Worm (Caenorhabditis elegans) whole organism, L1 larva: ENCODE results near the gene srw-31.

Experiments
- C16A3.4 ChIP-seq: fragments of 150-350 bp; optimal IDR thresholded peaks from 2 replicates; lab custom pipeline; 2014; ENCODE audit warnings: missing biosample characterization, missing genetic modification characterization
- aly-2 ChIP-seq: fragments of 150-350 bp; optimal IDR thresholded peaks from 2 replicates; lab custom pipeline; 2014; ENCODE audit warnings: missing biosample characterization, missing genetic modification characterization
- lin-35 ChIP-seq, 2 experiments: fragments of 150-350 bp; optimal IDR thresholded peaks; 2 replicates each; lab custom pipeline; 2014; ENCODE audit warnings: missing biosample characterization in 2 of 2, missing genetic modification characterization in 2 of 2, missing genetic modification reagents in 2 of 2
- lin-39 ChIP-seq: fragments of 150-350 bp; optimal IDR thresholded peaks from 2 replicates; lab custom pipeline; 2014; ENCODE audit warnings: missing biosample characterization, missing genetic modification reagents, missing genetic modification characterization
- nhr-28 ChIP-seq: fragments of 150-350 bp; optimal IDR thresholded peaks from 2 replicates; lab custom pipeline; 2014; ENCODE audit warnings: missing biosample characterization, missing genetic modification characterization
- pag-3 ChIP-seq: sonication (generic microtip); optimal IDR thresholded peaks from 2 replicates; lab custom pipeline; 2017; ENCODE audit warnings: missing genetic modification characterization, mild to moderate bottlenecking, missing compliant biosample characterization, antibody characterized with exemption, borderline replicate concordance; ENCODE audit not compliant: insufficient read depth
- skn-1 ChIP-seq: fragments of 150-350 bp; optimal IDR thresholded peaks from 2 replicates; lab custom pipeline; 2014; ENCODE audit warnings: missing biosample characterization, missing genetic modification characterization
- unc-130 ChIP-seq: fragments of 150-350 bp; optimal IDR thresholded peaks from 2 replicates; lab custom pipeline; 2017; ENCODE audit warnings: missing biosample characterization, missing genetic modification characterization, inconsistent platforms

DNA sequence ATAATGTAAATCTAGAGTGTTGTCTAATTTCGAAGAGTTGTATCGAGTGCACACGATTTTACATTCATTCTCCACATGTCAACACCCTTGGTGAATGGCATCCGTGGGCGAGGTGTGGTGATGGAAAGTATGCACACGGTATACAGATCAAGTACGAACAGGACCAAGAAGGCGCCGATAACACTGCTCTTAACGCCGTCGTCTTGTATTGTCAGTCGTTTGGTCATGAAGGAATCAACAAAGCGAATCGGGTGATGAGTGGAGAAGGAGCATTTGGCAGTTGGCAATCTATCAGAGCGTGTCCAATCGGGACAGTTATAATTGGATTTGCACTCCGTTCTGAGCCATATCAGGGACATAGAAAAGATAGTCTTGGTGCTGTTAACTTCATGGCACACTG lies 26.8 kb downstream of the srw-31 start:
- TF ChIP-seq unc-130 (tag; lab: Kevin White, UChicago) (no peak), skn-1 (tag; lab: Kevin White, UChicago) (no peak), aly-2 (tag; lab: Kevin White, UChicago) (no peak), lin-39 (tag; lab: Kevin White, UChicago) (no peak), lin-35 (GFP tag; optimal IDR thresholded peaks at IDR 0.05; lab: Kevin White, UChicago) (no peak), nhr-28 (tag; lab: Kevin White, UChicago) (no peak), pag-3 (no peak), C16A3.4 (no peak)
